Worm (Caenorhabditis elegans): Measurements from ENCODE around the gene C05D11.1.

DNA sequence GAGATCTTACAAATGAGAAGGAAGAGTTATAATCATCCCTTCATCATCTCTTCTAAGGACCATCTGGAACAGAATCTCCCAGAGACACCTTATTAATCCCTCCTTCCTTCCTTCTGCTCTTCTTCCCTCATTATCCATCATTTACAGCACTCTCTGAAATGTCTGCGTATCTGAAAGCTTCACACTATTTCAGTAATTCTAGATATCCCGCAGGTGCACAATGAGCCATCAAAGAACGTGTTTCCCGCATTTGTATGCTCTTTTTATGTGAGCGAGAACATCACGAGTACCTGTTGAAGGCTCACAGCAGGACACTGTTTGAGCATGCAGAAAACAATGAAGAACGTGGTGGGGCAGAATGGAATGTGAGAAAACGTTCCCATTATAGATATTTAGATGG lies 40.0 kb downstream of the C05D11.1 start:
- TF ChIP-seq elt-2 (tag; optimal IDR thresholded peaks at IDR 0.05) (no peak), ceh-22 (tag; optimal IDR thresholded peaks at IDR 0.05) (no peak), F13H6.1 (tag; optimal IDR thresholded peaks at IDR 0.05) (no peak), unc-55 (GFP tag; optimal IDR thresholded peaks at IDR 0.05) (no peak), ama-1 (optimal IDR thresholded peaks at IDR 0.05) (no peak), madf-2 (tag; optimal IDR thresholded peaks at IDR 0.05) (no peak), nfya-1 (tag; optimal IDR thresholded peaks at IDR 0.05) (no peak), fax-1 (tag; optimal IDR thresholded peaks at IDR 0.05) (no peak), fkh-10 (GFP tag; optimal IDR thresholded peaks at IDR 0.05) (no peak), mec-3 (tag; optimal IDR thresholded peaks at IDR 0.05; ENCODE audit: borderline replicate concordance) (no peak)
